Fruit fly (Drosophila melanogaster) whole organism, embryonic: Measurements from ENCODE around the gene CG12560.

Experiments used
- Ada2b ChIP-seq: fragments of 200-800 bp; sonication (Bioruptor generic); IDR thresholded peaks from 2 replicates; pipeline ENCODE4 v1.3.6; 2022; ENCODE audit warnings: missing biosample characterization, missing genetic modification characterization
- Adf1 ChIP-seq: fragments of 200-800 bp; sonication (Bioruptor generic); IDR thresholded peaks from 2 replicates; pipeline ENCODE4 v1.3.6; 2022; ENCODE audit warnings: missing biosample characterization, missing genetic modification characterization
- Atf6 ChIP-seq: fragments of 200-800 bp; sonication (Bioruptor generic); IDR thresholded peaks from 2 replicates; pipeline ENCODE4 v1.3.6; 2022; ENCODE audit warnings: missing biosample characterization, missing genetic modification characterization
- BtbVII ChIP-seq: fragments of 200-800 bp; sonication (Bioruptor generic); optimal IDR thresholded peaks from 3 replicates; lab custom pipeline; 2017; ENCODE audit warnings: missing biosample characterization, mild to moderate bottlenecking, missing genetic modification characterization
- Bteb2 ChIP-seq: fragments of 200-800 bp; sonication (Bioruptor generic); optimal IDR thresholded peaks from 2 replicates; lab custom pipeline; 2016; ENCODE audit warnings: missing biosample characterization, missing genetic modification characterization
- CG10654 ChIP-seq: fragments of 200-800 bp; sonication (Bioruptor generic); optimal IDR thresholded peaks from 2 replicates; lab custom pipeline; 2016; ENCODE audit warnings: missing biosample characterization, missing genetic modification characterization
- CG12219 ChIP-seq: fragments of 200-800 bp; sonication (Bioruptor generic); optimal IDR thresholded peaks from 3 replicates; lab custom pipeline; 2018; ENCODE audit warnings: missing biosample characterization, mild to moderate bottlenecking, missing genetic modification characterization
- CG12769 ChIP-seq: fragments of 200-800 bp; sonication (Bioruptor generic); optimal IDR thresholded peaks from 2 replicates; lab custom pipeline; 2019; ENCODE audit warnings: missing biosample characterization, mild to moderate bottlenecking, missing genetic modification characterization, moderate library complexity
- CG14441 ChIP-seq: fragments of 200-800 bp; sonication (Bioruptor generic); IDR thresholded peaks from 2 replicates; pipeline ENCODE4 v1.3.6; 2022; ENCODE audit warnings: missing biosample characterization, missing genetic modification characterization
- CG15696 ChIP-seq: fragments of 200-800 bp; sonication (Bioruptor generic); optimal IDR thresholded peaks from 2 replicates; lab custom pipeline; 2019; ENCODE audit warnings: missing biosample characterization, mild to moderate bottlenecking, missing genetic modification characterization, moderate library complexity
- CG1603 ChIP-seq: fragments of 200-800 bp; sonication (Bioruptor generic); optimal IDR thresholded peaks from 2 replicates; lab custom pipeline; 2019; ENCODE audit warnings: missing biosample characterization, mild to moderate bottlenecking, missing genetic modification characterization, moderate library complexity
- CG17385 ChIP-seq: fragments of 200-800 bp; sonication (Bioruptor generic); optimal IDR thresholded peaks from 3 replicates; lab custom pipeline; 2018; ENCODE audit warnings: missing biosample characterization, mild to moderate bottlenecking, missing genetic modification characterization
- CG18619 ChIP-seq: fragments of 200-800 bp; sonication (Bioruptor generic); optimal IDR thresholded peaks from 3 replicates; lab custom pipeline; 2017; ENCODE audit warnings: missing biosample characterization, mild to moderate bottlenecking, missing genetic modification characterization
- CG2712 ChIP-seq: fragments of 200-800 bp; optimal IDR thresholded peaks from 3 replicates; lab custom pipeline; 2019; ENCODE audit warnings: missing biosample characterization, mild to moderate bottlenecking, missing genetic modification characterization, moderate library complexity
- CG31224 ChIP-seq: fragments of 200-800 bp; sonication (Bioruptor generic); IDR thresholded peaks from 2 replicates; pipeline ENCODE4 v1.3.6; 2022; ENCODE audit warnings: missing biosample characterization, missing genetic modification characterization
- CG33213 ChIP-seq: fragments of 200-800 bp; sonication (Bioruptor generic); optimal IDR thresholded peaks from 3 replicates; lab custom pipeline; 2016; ENCODE audit warnings: missing biosample characterization, missing genetic modification characterization
- CG3407 ChIP-seq: fragments of 200-800 bp; sonication (Bioruptor generic); optimal IDR thresholded peaks from 2 replicates; lab custom pipeline; 2018; ENCODE audit warnings: missing biosample characterization, mild to moderate bottlenecking, missing genetic modification characterization
- CG4360 ChIP-seq: fragments of 200-800 bp; sonication (Bioruptor generic); IDR thresholded peaks from 2 replicates; pipeline ENCODE4 v1.3.6; 2022; ENCODE audit warnings: missing biosample characterization, missing genetic modification characterization
- CG6272 ChIP-seq: fragments of 200-800 bp; sonication (Bioruptor generic); IDR thresholded peaks from 2 replicates; pipeline ENCODE4 v1.3.6; 2022; ENCODE audit warnings: missing biosample characterization, missing genetic modification characterization
- CG7556 ChIP-seq: fragments of 200-800 bp; sonication (Bioruptor generic); optimal IDR thresholded peaks from 2 replicates; lab custom pipeline; 2017; ENCODE audit warnings: missing biosample characterization, mild to moderate bottlenecking, missing genetic modification characterization
- CG7786 ChIP-seq: fragments of 200-800 bp; sonication (Bioruptor generic); optimal IDR thresholded peaks from 2 replicates; lab custom pipeline; 2016; ENCODE audit warnings: missing biosample characterization, missing genetic modification characterization
- CG8281 ChIP-seq: fragments of 200-800 bp; sonication (Bioruptor generic); optimal IDR thresholded peaks from 2 replicates; lab custom pipeline; 2018; ENCODE audit warnings: missing biosample characterization, mild to moderate bottlenecking, missing genetic modification characterization, moderate library complexity
- CG8388 ChIP-seq: fragments of 200-800 bp; sonication (Bioruptor generic); optimal IDR thresholded peaks from 2 replicates; lab custom pipeline; 2019; ENCODE audit warnings: missing biosample characterization, mild to moderate bottlenecking, missing genetic modification characterization, moderate library complexity
- Camta ChIP-seq: fragments of 200-800 bp; sonication (Bioruptor generic); optimal IDR thresholded peaks from 2 replicates; lab custom pipeline; 2016; ENCODE audit warnings: missing biosample characterization, missing genetic modification characterization
- Doc3 ChIP-seq: fragments of 200-800 bp; sonication (Bioruptor generic); IDR thresholded peaks from 3 replicates; pipeline ENCODE4 v1.3.6; 2022; ENCODE audit warnings: missing biosample characterization, missing genetic modification characterization; ENCODE audit not compliant: partially characterized antibody
- Fer3 ChIP-seq: fragments of 200-800 bp; sonication (Bioruptor generic); optimal IDR thresholded peaks from 2 replicates; lab custom pipeline; 2018; ENCODE audit warnings: missing biosample characterization, mild to moderate bottlenecking, missing genetic modification characterization, moderate library complexity
- Lim3 ChIP-seq: fragments of 200-800 bp; sonication (Bioruptor generic); IDR thresholded peaks from 2 replicates; pipeline ENCODE4 v1.3.6; 2022; ENCODE audit warnings: missing biosample characterization, missing genetic modification characterization
- Mrtf ChIP-seq: fragments of 200-800 bp; sonication (Bioruptor generic); IDR thresholded peaks from 3 replicates; pipeline ENCODE4 v1.3.6; 2022; ENCODE audit warnings: missing biosample characterization, missing genetic modification characterization
- Myb ChIP-seq: fragments of 200-800 bp; sonication (Bioruptor generic); optimal IDR thresholded peaks from 2 replicates; lab custom pipeline; 2016; ENCODE audit warnings: missing biosample characterization, missing genetic modification characterization
- NC2α ChIP-seq: fragments of 200-800 bp; sonication (Bioruptor generic); optimal IDR thresholded peaks from 2 replicates; lab custom pipeline; 2016; ENCODE audit warnings: missing biosample characterization, missing genetic modification characterization
- TFAM ChIP-seq: fragments of 200-800 bp; sonication (Bioruptor generic); optimal IDR thresholded peaks from 2 replicates; lab custom pipeline; 2017; ENCODE audit warnings: missing biosample characterization, missing genetic modification characterization, inconsistent platforms
- YL-1 ChIP-seq: fragments of 200-800 bp; sonication (Bioruptor generic); optimal IDR thresholded peaks from 3 replicates; lab custom pipeline; 2017; ENCODE audit warnings: missing biosample characterization, mild to moderate bottlenecking, missing genetic modification characterization
- ara ChIP-seq: fragments of 200-800 bp; sonication (Bioruptor generic); IDR thresholded peaks from 2 replicates; pipeline ENCODE4 v1.3.6; 2022; ENCODE audit warnings: missing biosample characterization, missing genetic modification characterization
- ash1 ChIP-seq: fragments of 200-800 bp; sonication (Bioruptor generic); optimal IDR thresholded peaks from 2 replicates; lab custom pipeline; 2018; ENCODE audit warnings: missing biosample characterization, mild to moderate bottlenecking, missing genetic modification characterization
- az2 ChIP-seq: fragments of 200-800 bp; sonication (Bioruptor generic); optimal IDR thresholded peaks from 3 replicates; lab custom pipeline; 2016; ENCODE audit warnings: missing biosample characterization, missing genetic modification characterization
- crp ChIP-seq, 2 experiments: fragments of 200-800 bp; sonication (Bioruptor generic); optimal IDR thresholded peaks; 2 replicates in 1 of 2; 3 replicates in 1 of 2; lab custom pipeline; 2017; ENCODE audit warnings: missing biosample characterization in 2 of 2, missing genetic modification characterization in 2 of 2, mild to moderate bottlenecking in 1 of 2, moderate library complexity in 1 of 2
- fu2 ChIP-seq: fragments of 200-800 bp; sonication (Bioruptor generic); optimal IDR thresholded peaks from 2 replicates; lab custom pipeline; 2016; ENCODE audit warnings: missing biosample characterization, missing genetic modification characterization
- gro ChIP-seq: fragments of 200-800 bp; sonication (Bioruptor generic); optimal IDR thresholded peaks from 2 replicates; lab custom pipeline; 2016; ENCODE audit warnings: missing biosample characterization, missing genetic modification characterization
- gt ChIP-seq: fragments of 200-800 bp; sonication (Bioruptor generic); IDR thresholded peaks from 2 replicates; pipeline ENCODE4 v1.3.6; 2022; ENCODE audit warnings: missing biosample characterization, missing genetic modification characterization
- jing ChIP-seq: fragments of 200-800 bp; sonication (Bioruptor generic); optimal IDR thresholded peaks from 2 replicates; lab custom pipeline; 2018; ENCODE audit warnings: missing biosample characterization, mild to moderate bottlenecking, missing genetic modification characterization
- klu ChIP-seq: fragments of 200-800 bp; sonication (Bioruptor generic); IDR thresholded peaks from 2 replicates; pipeline ENCODE4 v1.3.6; 2022; ENCODE audit warnings: missing biosample characterization, missing genetic modification characterization
- nerfin-2 ChIP-seq: fragments of 200-800 bp; sonication (Bioruptor generic); IDR thresholded peaks from 2 replicates; pipeline ENCODE4 v1.3.6; 2022; ENCODE audit warnings: missing biosample characterization, missing genetic modification characterization; ENCODE audit not compliant: partially characterized antibody
- oc ChIP-seq: fragments of 200-800 bp; sonication (Bioruptor generic); optimal IDR thresholded peaks from 2 replicates; lab custom pipeline; 2018; ENCODE audit warnings: missing biosample characterization, mild to moderate bottlenecking, missing genetic modification characterization, moderate library complexity
- pum ChIP-seq: fragments of 200-800 bp; sonication (Bioruptor generic); optimal IDR thresholded peaks from 2 replicates; lab custom pipeline; 2016; ENCODE audit warnings: missing biosample characterization, missing genetic modification characterization
- repo ChIP-seq: fragments of 200-800 bp; sonication (Bioruptor generic); optimal IDR thresholded peaks from 2 replicates; lab custom pipeline; 2016; ENCODE audit warnings: missing biosample characterization, missing genetic modification characterization
- run ChIP-seq: fragments of 200-800 bp; sonication (Bioruptor generic); optimal IDR thresholded peaks from 3 replicates; lab custom pipeline; 2018; ENCODE audit warnings: missing biosample characterization, mild to moderate bottlenecking, missing genetic modification characterization
- trem ChIP-seq: fragments of 200-800 bp; optimal IDR thresholded peaks from 3 replicates; lab custom pipeline; 2019; ENCODE audit warnings: missing biosample characterization, mild to moderate bottlenecking, missing genetic modification characterization, moderate library complexity
- vvl ChIP-seq: fragments of 200-800 bp; sonication (Bioruptor generic); IDR thresholded peaks from 2 replicates; pipeline ENCODE4 v1.3.6; 2022; ENCODE audit warnings: missing biosample characterization, missing genetic modification characterization
- wor ChIP-seq: fragments of 200-800 bp; sonication (Bioruptor generic); IDR thresholded peaks from 2 replicates; pipeline ENCODE4 v1.3.6; 2022; ENCODE audit warnings: missing biosample characterization, missing genetic modification characterization
- z ChIP-seq: fragments of 200-800 bp; sonication (Bioruptor generic); IDR thresholded peaks from 3 replicates; pipeline ENCODE4 v1.3.6; 2022; ENCODE audit warnings: missing biosample characterization, missing genetic modification characterization
- zfh2 ChIP-seq: fragments of 200-800 bp; sonication (Bioruptor generic); optimal IDR thresholded peaks from 2 replicates; lab custom pipeline; 2016; ENCODE audit warnings: missing biosample characterization, missing genetic modification characterization

CG12560 gene

dm6 chr2L:7973470-7974207, 35.6 kb downstream of the CG12560 start (continued):
- TF ChIP-seq zfh2 (GFP tag; lab: Kevin White, UChicago) (no peak), CG33213 (GFP tag; lab: Kevin White, UChicago) (no peak), CG15696 (tag; lab: Kevin White, UChicago) (no peak), CG14441 (GFP tag; lab: Robert Waterston, UW) (no peak), Lim3 (no peak), NC2α (no peak), repo (GFP tag; lab: Kevin White, UChicago) (no peak), z (GFP tag; lab: Robert Waterston, UW) (no peak), wor (no peak), Atf6 (GFP tag; lab: Robert Waterston, UW) (no peak), CG7786 (GFP tag; lab: Kevin White, UChicago) (no peak), CG2712 (tag; lab: Kevin White, UChicago) (no peak), CG7556 (GFP tag; lab: Kevin White, UChicago) (no peak), nerfin-2 (0 out of 2 replicates have a peak, but pooled peaks have one; percentile 24), CG17385 (GFP tag; lab: Kevin White, UChicago) (no peak), CG8388 (GFP tag; lab: Kevin White, UChicago) (no peak), CG8281 (tag; lab: Kevin White, UChicago) (no peak), CG10654 (GFP tag; lab: Kevin White, UChicago) (no peak), CG1603 (no peak), CG4360 (GFP tag; lab: Robert Waterston, UW) (no peak), CG12219 (GFP tag; lab: Kevin White, UChicago) (no peak), Mrtf (GFP tag; lab: Robert Waterston, UW) (no peak), crp (GFP tag; optimal IDR thresholded peaks at IDR 0.05; lab: Kevin White, UChicago) (no peak), YL-1 (no peak), klu (0 out of 2 replicates have a peak, but pooled peaks have one; percentile 11), CG12769 (tag; lab: Kevin White, UChicago) (peak; percentile 81), CG3407 (GFP tag; lab: Kevin White, UChicago) (no peak), jing (GFP tag; lab: Kevin White, UChicago) (no peak), ash1 (GFP tag; lab: Kevin White, UChicago) (no peak), CG6272 (GFP tag; lab: Robert Waterston, UW) (no peak), gt (GFP tag; lab: Robert Waterston, UW) (no peak), Ada2b (GFP tag; lab: Robert Waterston, UW) (no peak), run (tag; lab: Kevin White, UChicago) (no peak), trem (no peak), BtbVII (GFP tag; lab: Kevin White, UChicago) (no peak), Doc3 (GFP tag; lab: Robert Waterston, UW) (no peak), Bteb2 (GFP tag; lab: Kevin White, UChicago) (no peak), fu2 (GFP tag; lab: Kevin White, UChicago) (no peak), gro (no peak), vvl (GFP tag; lab: Robert Waterston, UW) (0 out of 2 replicates have a peak, but pooled peaks have one; percentile 42), Myb (GFP tag; lab: Kevin White, UChicago) (no peak), CG31224 (GFP tag; lab: Robert Waterston, UW) (no peak), CG18619 (no peak), Adf1 (GFP tag; lab: Robert Waterston, UW) (peak; percentile 22; the same call in 1 of the 2 replicates), ara (GFP tag; lab: Robert Waterston, UW) (no peak), pum (GFP tag; lab: Kevin White, UChicago) (no peak), Camta (GFP tag; lab: Kevin White, UChicago) (no peak), TFAM (GFP tag; lab: Kevin White, UChicago) (no peak), Fer3 (tag; lab: Kevin White, UChicago) (no peak), az2 (GFP tag; lab: Kevin White, UChicago) (no peak), oc (tag; lab: Kevin White, UChicago) (no peak)
